Fruit fly (Drosophila melanogaster) whole organism, embryonic: Measurements from ENCODE around the gene GAPcenA.

Experiments used
- CG16779 ChIP-seq: fragments of 200-800 bp; sonication (Bioruptor generic); IDR thresholded peaks from 2 replicates; pipeline ENCODE4 v1.3.6; 2022; ENCODE audit warnings: missing biosample characterization, missing genetic modification characterization
- CG2202 ChIP-seq: fragments of 200-800 bp; sonication (Bioruptor generic); optimal IDR thresholded peaks from 2 replicates; lab custom pipeline; 2018; ENCODE audit warnings: missing biosample characterization, mild to moderate bottlenecking, missing genetic modification characterization
- CG4424 ChIP-seq: fragments of 200-800 bp; sonication (Bioruptor generic); optimal IDR thresholded peaks from 3 replicates; lab custom pipeline; 2016; ENCODE audit warnings: missing biosample characterization, missing genetic modification characterization
- CG7357 ChIP-seq: fragments of 200-800 bp; sonication (Bioruptor generic); IDR thresholded peaks from 3 replicates; pipeline ENCODE4 v1.3.6; 2022; ENCODE audit warnings: missing biosample characterization, missing genetic modification characterization
- Doc3 ChIP-seq: fragments of 200-800 bp; sonication (Bioruptor generic); IDR thresholded peaks from 3 replicates; pipeline ENCODE4 v1.3.6; 2022; ENCODE audit warnings: missing biosample characterization, missing genetic modification characterization; ENCODE audit not compliant: partially characterized antibody
- Max ChIP-seq: fragments of 200-800 bp; sonication (Bioruptor generic); optimal IDR thresholded peaks from 2 replicates; lab custom pipeline; 2016; ENCODE audit warnings: missing biosample characterization, mild to moderate bottlenecking, missing genetic modification characterization
- cg ChIP-seq: fragments of 200-800 bp; sonication (Bioruptor generic); optimal IDR thresholded peaks from 3 replicates; lab custom pipeline; 2019; ENCODE audit warnings: missing biosample characterization, mild to moderate bottlenecking, missing genetic modification characterization, moderate library complexity
- dimm ChIP-seq: fragments of 200-800 bp; sonication (Bioruptor generic); IDR thresholded peaks from 2 replicates; pipeline ENCODE4 v1.3.6; 2022; ENCODE audit warnings: missing biosample characterization, missing genetic modification characterization

dm6 chr3L:8299224-8300130 is 46.9 kb upstream of the GAPcenA start, which contains the start of the genes Arl5 and CG13671:
- TF ChIP-seq CG7357 (GFP tag; lab: Robert Waterston, UW) (peak; percentile 23; the same call in 1 of the 3 replicates), Max (peak; percentile 70), CG16779 (GFP tag; lab: Robert Waterston, UW) (no peak), cg (GFP tag; lab: Kevin White, UChicago) (peak; percentile 91), CG2202 (tag; lab: Kevin White, UChicago) (peak; percentile 68), dimm (no peak), CG4424 (GFP tag; lab: Kevin White, UChicago) (peak; percentile 83), Doc3 (peak; percentile 83)
